Worm (Caenorhabditis elegans) whole organism, L1 larva: ENCODE data around the gene rig-4.
A peak's percentile ranks its signal among the peaks of the same experiment; 100 is the strongest.

Source experiments
- C04F5.9 ChIP-seq: sonication (generic microtip); optimal IDR thresholded peaks from 2 replicates; lab custom pipeline; 2016; ENCODE audit warnings: missing genetic modification characterization, missing compliant biosample characterization
- Y116A8C.19 ChIP-seq: sonication (generic microtip); optimal IDR thresholded peaks from 2 replicates; lab custom pipeline; 2016; ENCODE audit warnings: missing compliant biosample characterization, missing genetic modification characterization, borderline replicate concordance
- alr-1 ChIP-seq: fragments of 200-800 bp; sonication (Bioruptor generic); optimal IDR thresholded peaks from 2 replicates; lab custom pipeline; 2018; ENCODE audit warnings: borderline replicate concordance, mild to moderate bottlenecking, missing genetic modification characterization, missing compliant biosample characterization
- aly-2 ChIP-seq: fragments of 150-350 bp; optimal IDR thresholded peaks from 2 replicates; lab custom pipeline; 2014; ENCODE audit warnings: missing biosample characterization, missing genetic modification characterization
- blmp-1 ChIP-seq: fragments of 150-350 bp; optimal IDR thresholded peaks from 2 replicates; lab custom pipeline; 2014; ENCODE audit warnings: missing biosample characterization, missing genetic modification characterization
- ceh-8 ChIP-seq: fragments of 200-800 bp; sonication (Bioruptor generic); optimal IDR thresholded peaks from 2 replicates; lab custom pipeline; 2018; ENCODE audit warnings: mild to moderate bottlenecking, missing genetic modification characterization, moderate library complexity, missing compliant biosample characterization
- ces-1 ChIP-seq: fragments of 150-350 bp; optimal IDR thresholded peaks from 2 replicates; lab custom pipeline; 2014; ENCODE audit warnings: missing biosample characterization, missing genetic modification reagents, missing genetic modification characterization
- dsc-1 ChIP-seq: sonication (generic microtip); optimal IDR thresholded peaks from 2 replicates; lab custom pipeline; 2016; ENCODE audit warnings: mild to moderate bottlenecking, missing genetic modification characterization, missing compliant biosample characterization
- efl-1 ChIP-seq, 4 experiments: fragments of 150-350 bp; optimal IDR thresholded peaks in 3 of 4; peaks in 1 of 4; 1 replicate in 1 of 4; 2 replicates in 3 of 4; lab custom pipeline; 2014; ENCODE audit warnings: missing biosample characterization in 2 of 4, missing genetic modification characterization in 2 of 4, missing genetic modification reagents in 2 of 4
- efl-3 ChIP-seq: fragments of 200-800 bp; sonication (Bioruptor generic); optimal IDR thresholded peaks from 2 replicates; lab custom pipeline; 2018; ENCODE audit warnings: mild to moderate bottlenecking, missing genetic modification characterization, missing compliant biosample characterization
- elt-2 ChIP-seq: sonication (generic microtip); optimal IDR thresholded peaks from 2 replicates; lab custom pipeline; 2016; ENCODE audit warnings: missing genetic modification characterization, mild to moderate bottlenecking, inconsistent platforms, missing compliant biosample characterization, missing genetic modification reagents
- fkh-4 ChIP-seq: sonication (generic microtip); optimal IDR thresholded peaks from 2 replicates; lab custom pipeline; 2016; ENCODE audit warnings: missing compliant biosample characterization, missing genetic modification characterization, borderline replicate concordance
- fos-1 ChIP-seq: fragments of 150-350 bp; optimal IDR thresholded peaks from 2 replicates; lab custom pipeline; 2014; ENCODE audit warnings: missing biosample characterization, missing genetic modification characterization
- hlh-4 ChIP-seq: sonication (generic microtip); optimal IDR thresholded peaks from 2 replicates; lab custom pipeline; 2016; ENCODE audit warnings: mild to moderate bottlenecking, missing genetic modification characterization, missing compliant biosample characterization
- irx-1 ChIP-seq: sonication (generic microtip); optimal IDR thresholded peaks from 2 replicates; lab custom pipeline; 2016; ENCODE audit warnings: missing genetic modification characterization, missing compliant biosample characterization
- isw-1 ChIP-seq: fragments of 200-800 bp; sonication (Bioruptor generic); IDR thresholded peaks from 2 replicates; pipeline ENCODE4 v1.3.6; 2022; ENCODE audit warnings: missing genetic modification characterization, missing compliant biosample characterization
- lin-14 ChIP-seq: fragments of 200-800 bp; sonication (Bioruptor generic); optimal IDR thresholded peaks from 2 replicates; lab custom pipeline; 2018; ENCODE audit warnings: mild to moderate bottlenecking, missing genetic modification characterization, moderate library complexity, missing compliant biosample characterization
- lin-15B ChIP-seq: fragments of 150-350 bp; sonication (generic microtip); optimal IDR thresholded peaks from 3 replicates; lab custom pipeline; 2014; ENCODE audit warnings: missing biosample characterization, missing genetic modification characterization
- mdl-1 ChIP-seq, 2 experiments: fragments of 150-350 bp; optimal IDR thresholded peaks; 2 replicates each; lab custom pipeline; 2014 to 2017; ENCODE audit warnings: missing biosample characterization in 2 of 2, missing genetic modification characterization in 2 of 2, inconsistent platforms in 1 of 2
- mep-1 ChIP-seq: fragments of 150-350 bp; optimal IDR thresholded peaks from 2 replicates; lab custom pipeline; 2014; ENCODE audit warnings: missing biosample characterization, missing genetic modification characterization
- nhr-11 ChIP-seq: fragments of 150-350 bp; optimal IDR thresholded peaks from 2 replicates; lab custom pipeline; 2014; ENCODE audit warnings: missing biosample characterization, missing genetic modification characterization
- nhr-237 ChIP-seq: fragments of 150-350 bp; optimal IDR thresholded peaks from 2 replicates; lab custom pipeline; 2014; ENCODE audit warnings: missing biosample characterization, missing genetic modification characterization
- nhr-28 ChIP-seq: fragments of 150-350 bp; optimal IDR thresholded peaks from 2 replicates; lab custom pipeline; 2014; ENCODE audit warnings: missing biosample characterization, missing genetic modification characterization
- nhr-47 ChIP-seq: sonication (generic microtip); optimal IDR thresholded peaks from 2 replicates; lab custom pipeline; 2016; ENCODE audit warnings: mild to moderate bottlenecking, missing genetic modification characterization, moderate library complexity, missing compliant biosample characterization
- nhr-76 ChIP-seq: sonication (generic microtip); optimal IDR thresholded peaks from 2 replicates; lab custom pipeline; 2017; ENCODE audit warnings: missing biosample characterization, missing genetic modification characterization
- nhr-77 ChIP-seq: fragments of 150-350 bp; optimal IDR thresholded peaks from 2 replicates; lab custom pipeline; 2014; ENCODE audit warnings: missing biosample characterization, missing genetic modification characterization
- nhr-84 ChIP-seq: sonication (generic microtip); optimal IDR thresholded peaks from 2 replicates; lab custom pipeline; 2017; ENCODE audit warnings: missing biosample characterization, missing genetic modification characterization
- nhr-85 ChIP-seq: sonication (generic microtip); peaks from one replicate; lab custom pipeline; 2016; ENCODE audit warnings: missing genetic modification characterization, inconsistent platforms, missing compliant biosample characterization
- nhr-90 ChIP-seq: sonication (generic microtip); optimal IDR thresholded peaks from 2 replicates; lab custom pipeline; 2016; ENCODE audit warnings: mild to moderate bottlenecking, missing genetic modification characterization, missing compliant biosample characterization; ENCODE audit not compliant: poor library complexity
- pax-3 ChIP-seq: fragments of 200-800 bp; sonication (Bioruptor generic); optimal IDR thresholded peaks from 2 replicates; lab custom pipeline; 2018; ENCODE audit warnings: mild to moderate bottlenecking, missing genetic modification characterization, moderate library complexity, missing compliant biosample characterization
- pqm-1 ChIP-seq: sonication (generic microtip); optimal IDR thresholded peaks from 3 replicates; lab custom pipeline; 2017; ENCODE audit warnings: missing biosample characterization, missing genetic modification characterization
- skn-1 ChIP-seq: fragments of 150-350 bp; optimal IDR thresholded peaks from 2 replicates; lab custom pipeline; 2014; ENCODE audit warnings: missing biosample characterization, missing genetic modification characterization
- snu-23 ChIP-seq: sonication (generic microtip); optimal IDR thresholded peaks from 2 replicates; lab custom pipeline; 2016; ENCODE audit warnings: missing genetic modification characterization, missing compliant biosample characterization
- unc-130 ChIP-seq: fragments of 150-350 bp; optimal IDR thresholded peaks from 2 replicates; lab custom pipeline; 2017; ENCODE audit warnings: missing biosample characterization, missing genetic modification characterization, inconsistent platforms
- unc-86 ChIP-seq: sonication (generic microtip); optimal IDR thresholded peaks from 2 replicates; lab custom pipeline; 2016; ENCODE audit warnings: missing genetic modification characterization, missing compliant biosample characterization
- unc-98 ChIP-seq: fragments of 200-800 bp; sonication (Bioruptor generic); IDR thresholded peaks from 2 replicates; pipeline ENCODE4 v1.3.6; 2022; ENCODE audit warnings: missing genetic modification characterization, missing compliant biosample characterization
- zag-1 ChIP-seq: fragments of 150-350 bp; optimal IDR thresholded peaks from 2 replicates; lab custom pipeline; 2014; ENCODE audit warnings: missing biosample characterization, missing genetic modification characterization
- ztf-4 ChIP-seq: fragments of 150-350 bp; optimal IDR thresholded peaks from 2 replicates; lab custom pipeline; 2014; ENCODE audit warnings: missing biosample characterization, missing genetic modification characterization

rig-4 gene

DNA sequence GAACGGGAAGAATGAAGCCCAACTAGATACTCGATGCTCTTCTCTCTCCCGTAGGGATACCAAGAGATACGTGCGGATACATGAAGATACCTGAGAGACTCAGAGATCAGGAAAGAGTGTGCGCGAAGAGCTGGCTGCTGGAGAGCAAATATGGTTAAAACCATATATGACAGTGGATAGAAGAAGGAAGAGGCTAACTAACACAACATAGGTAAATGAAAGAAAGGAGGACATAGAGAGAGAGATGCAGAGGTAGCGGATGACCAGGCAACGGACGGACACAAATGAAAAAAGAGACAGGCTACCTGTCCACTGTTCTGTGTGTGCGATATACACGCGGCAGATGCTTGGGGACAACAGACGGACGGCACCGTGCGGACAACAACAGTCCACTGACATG is 4.2 kb upstream of the rig-4 start:
- TF ChIP-seq nhr-47 (tag; lab: Kevin White, UChicago) (no peak), nhr-76 (tag; lab: Kevin White, UChicago) (no peak), pqm-1 (tag; lab: Kevin White, UChicago) (no peak), nhr-77 (tag; lab: Kevin White, UChicago) (no peak), unc-98 (no peak), nhr-237 (tag; lab: Kevin White, UChicago) (no peak), hlh-4 (tag; lab: Kevin White, UChicago) (no peak), efl-1 (optimal IDR thresholded peaks at IDR 0.05; lab: Kevin White, UChicago) (no peak), efl-1 (GFP tag; optimal IDR thresholded peaks at IDR 0.05 in 1 of 2; lab: Kevin White, UChicago) (no peak), nhr-85 (tag; lab: Kevin White, UChicago) (no peak), irx-1 (tag; lab: Kevin White, UChicago) (no peak), fos-1 (no peak)

ce11 chrIV:8007549-8007948 is 3.6 kb upstream of the rig-4 start:
- TF ChIP-seq ztf-4 (tag; lab: Kevin White, UChicago), result no peak
- TF ChIP-seq snu-23 (GFP tag; lab: Kevin White, UChicago), result no peak
- TF ChIP-seq irx-1 (tag; lab: Kevin White, UChicago), result no peak
- TF ChIP-seq nhr-28 (tag; lab: Kevin White, UChicago), result no peak
- TF ChIP-seq mep-1 (tag; lab: Kevin White, UChicago), result no peak
- TF ChIP-seq efl-3 (GFP tag; lab: Kevin White, UChicago), result no peak
- TF ChIP-seq lin-14 (GFP tag; lab: Kevin White, UChicago), result no peak
- TF ChIP-seq ceh-8 (GFP tag; lab: Kevin White, UChicago), result no peak
- TF ChIP-seq skn-1, result no peak
- TF ChIP-seq fos-1, result no peak
- no peak for TF ChIP-seq unc-86 (tag; lab: Kevin White, UChicago)
- TF ChIP-seq C04F5.9 (tag; lab: Kevin White, UChicago), result no peak
- no peak for TF ChIP-seq fkh-4

DNA sequence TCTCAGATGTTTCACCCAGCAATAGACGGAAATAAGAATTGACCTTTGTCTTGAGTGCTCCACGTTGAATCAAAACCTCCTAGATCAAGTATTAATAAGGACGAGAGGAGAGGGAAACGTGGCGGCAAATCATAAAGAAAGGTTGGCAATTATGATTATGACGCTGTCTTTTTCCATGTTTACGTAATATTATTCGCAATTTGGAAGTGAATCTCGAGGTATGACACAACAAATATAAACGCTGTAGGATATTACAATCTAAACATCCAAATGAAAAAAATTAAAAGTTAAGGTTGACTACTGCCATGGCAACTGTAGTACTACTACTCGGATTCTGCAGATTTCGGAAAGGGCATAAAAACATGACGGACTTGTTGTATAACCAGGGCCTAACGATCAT is 2.2 kb upstream of the rig-4 start:
- TF ChIP-seq pax-3 (no peak), nhr-77 (tag; lab: Kevin White, UChicago) (no peak), zag-1 (tag; lab: Kevin White, UChicago) (no peak), unc-98 (no peak), lin-14 (GFP tag; lab: Kevin White, UChicago) (no peak), mdl-1 (tag; optimal IDR thresholded peaks at IDR 0.05; lab: Kevin White, UChicago) (no peak), efl-1 (optimal IDR thresholded peaks at IDR 0.05; lab: Kevin White, UChicago) (no peak), efl-1 (GFP tag; optimal IDR thresholded peaks at IDR 0.05 in 1 of 2; lab: Kevin White, UChicago) (no peak), isw-1 (no peak), nhr-90 (no peak), mep-1 (tag; lab: Kevin White, UChicago) (no peak), snu-23 (GFP tag; lab: Kevin White, UChicago) (no peak), Y116A8C.19 (tag; lab: Kevin White, UChicago) (no peak), elt-2 (tag; lab: Kevin White, UChicago) (no peak), unc-130 (tag; lab: Kevin White, UChicago) (no peak), dsc-1 (no peak), hlh-4 (tag; lab: Kevin White, UChicago) (no peak), lin-15B (tag; lab: Kevin White, UChicago) (no peak)

DNA sequence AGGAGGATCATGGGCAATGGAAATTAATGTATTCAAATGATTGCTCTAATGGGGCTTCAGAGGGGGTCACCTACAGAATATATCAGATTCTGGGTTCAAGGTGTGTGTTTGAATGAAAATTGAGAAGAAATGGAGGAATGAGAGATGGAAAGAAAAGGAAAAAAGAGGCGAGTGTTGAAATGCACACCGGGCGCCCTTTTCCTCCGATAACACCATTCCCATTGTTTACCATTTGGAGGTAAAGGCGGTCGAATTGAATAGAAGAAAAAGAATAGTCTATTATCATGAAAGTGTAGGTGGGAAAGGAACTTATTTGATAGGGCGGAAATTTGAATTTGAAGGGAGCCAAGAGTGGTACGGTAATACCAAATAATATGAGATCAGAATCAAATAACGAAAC is 1.5 kb upstream of the rig-4 start:
- TF ChIP-seq nhr-84 (tag; lab: Kevin White, UChicago) (no peak), elt-2 (tag; lab: Kevin White, UChicago) (peak; percentile 18), lin-14 (GFP tag; lab: Kevin White, UChicago) (no peak)

DNA sequence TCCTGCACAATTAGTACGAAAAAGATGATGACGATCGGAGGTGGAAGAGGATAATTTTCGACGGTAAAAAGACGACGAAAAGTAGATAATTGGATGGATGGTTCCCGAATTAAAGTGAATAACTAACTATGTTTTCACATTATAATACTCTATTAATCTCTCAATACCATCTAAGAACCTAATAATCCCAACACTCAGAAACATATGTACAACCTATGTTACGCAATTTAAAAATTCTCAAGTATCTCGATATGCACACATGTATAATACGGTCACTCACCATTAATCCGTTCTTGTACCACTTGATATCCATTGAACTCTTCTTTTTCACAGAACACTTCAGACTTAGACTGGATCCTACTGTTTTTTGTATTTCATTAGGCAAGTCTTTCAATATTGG is 3.2 kb downstream of the rig-4 start:
- TF ChIP-seq fos-1 (no peak), nhr-85 (tag; lab: Kevin White, UChicago) (peak; percentile 75), ces-1 (GFP tag; lab: Kevin White, UChicago) (no peak), alr-1 (tag; lab: Kevin White, UChicago) (no peak), aly-2 (no peak), nhr-11 (tag; lab: Kevin White, UChicago) (no peak), blmp-1 (peak; percentile 43)
